Fruit fly (Drosophila melanogaster) whole organism, embryonic: ENCODE data around the gene Rbp6.
A peak's percentile ranks its signal among the peaks of the same experiment; 100 is the strongest.

Experiments used
- Atf-2 ChIP-seq: fragments of 200-800 bp; sonication (Bioruptor generic); optimal IDR thresholded peaks from 2 replicates; lab custom pipeline; 2016; ENCODE audit warnings: missing biosample characterization, missing genetic modification characterization
- BEAF-32 ChIP-seq: fragments of 200-800 bp; sonication (Bioruptor generic); optimal IDR thresholded peaks from 3 replicates; lab custom pipeline; 2017; ENCODE audit warnings: missing biosample characterization, missing genetic modification characterization, mild to moderate bottlenecking, moderate library complexity, missing genetic modification reagents
- CG12104 ChIP-seq: fragments of 200-800 bp; sonication (Bioruptor generic); optimal IDR thresholded peaks from 3 replicates; lab custom pipeline; 2016; ENCODE audit warnings: missing biosample characterization, missing genetic modification characterization
- CG13287 ChIP-seq: fragments of 200-800 bp; sonication (Bioruptor generic); IDR thresholded peaks from 2 replicates; pipeline ENCODE4 v1.3.6; 2022; ENCODE audit warnings: missing biosample characterization, missing genetic modification characterization; ENCODE audit not compliant: partially characterized antibody
- CG14860 ChIP-seq: fragments of 200-800 bp; sonication (Bioruptor generic); IDR thresholded peaks from 3 replicates; pipeline ENCODE4 v1.3.6; 2022; ENCODE audit warnings: missing biosample characterization, missing genetic modification characterization; ENCODE audit not compliant: partially characterized antibody
- CG15514 ChIP-seq: fragments of 200-800 bp; sonication (Bioruptor generic); optimal IDR thresholded peaks from 3 replicates; lab custom pipeline; 2017; ENCODE audit warnings: missing biosample characterization, missing genetic modification characterization, mild to moderate bottlenecking, moderate library complexity, missing genetic modification reagents
- CG17328 ChIP-seq: fragments of 200-800 bp; sonication (Bioruptor generic); IDR thresholded peaks from 2 replicates; pipeline ENCODE4 v1.3.6; 2022; ENCODE audit warnings: missing biosample characterization, missing genetic modification characterization
- CG17568 ChIP-seq: fragments of 200-800 bp; sonication (Bioruptor generic); optimal IDR thresholded peaks from 2 replicates; lab custom pipeline; 2018; ENCODE audit warnings: missing biosample characterization, mild to moderate bottlenecking, missing genetic modification characterization, moderate library complexity
- CG1832 ChIP-seq: fragments of 200-800 bp; sonication (Bioruptor generic); optimal IDR thresholded peaks from 2 replicates; lab custom pipeline; 2017; ENCODE audit warnings: missing biosample characterization, mild to moderate bottlenecking, missing genetic modification characterization, inconsistent platforms
- CG18619 ChIP-seq: fragments of 200-800 bp; sonication (Bioruptor generic); optimal IDR thresholded peaks from 3 replicates; lab custom pipeline; 2017; ENCODE audit warnings: missing biosample characterization, mild to moderate bottlenecking, missing genetic modification characterization
- CG2116 ChIP-seq: fragments of 200-800 bp; sonication (Bioruptor generic); optimal IDR thresholded peaks from 3 replicates; lab custom pipeline; 2018; ENCODE audit warnings: missing biosample characterization, mild to moderate bottlenecking, missing genetic modification characterization
- CG4404 ChIP-seq: fragments of 200-800 bp; sonication (Bioruptor generic); IDR thresholded peaks from 2 replicates; pipeline ENCODE4 v1.3.6; 2022; ENCODE audit warnings: missing biosample characterization, missing genetic modification characterization
- CG6791 ChIP-seq: fragments of 200-800 bp; sonication (Bioruptor generic); IDR thresholded peaks from 3 replicates; pipeline ENCODE4 v1.3.6; 2022; ENCODE audit warnings: missing biosample characterization, missing genetic modification characterization; ENCODE audit not compliant: partially characterized antibody
- CG7963 ChIP-seq: fragments of 200-800 bp; sonication (Bioruptor generic); IDR thresholded peaks from 3 replicates; pipeline ENCODE4 v1.3.6; 2022; ENCODE audit warnings: missing biosample characterization, missing genetic modification characterization; ENCODE audit not compliant: partially characterized antibody
- CHES-1-like ChIP-seq: fragments of 200-800 bp; sonication (Bioruptor generic); optimal IDR thresholded peaks from 2 replicates; lab custom pipeline; 2016; ENCODE audit warnings: missing biosample characterization, missing genetic modification characterization
- CkIIα-i1 ChIP-seq: fragments of 200-800 bp; sonication (Bioruptor generic); IDR thresholded peaks from 2 replicates; pipeline ENCODE4 v1.3.6; 2022; ENCODE audit warnings: missing biosample characterization, missing genetic modification characterization
- Dbx ChIP-seq: fragments of 200-800 bp; sonication (Bioruptor generic); IDR thresholded peaks from 3 replicates; pipeline ENCODE4 v1.3.6; 2022; ENCODE audit warnings: missing biosample characterization, missing genetic modification characterization
- Dp ChIP-seq: fragments of 200-800 bp; sonication (Bioruptor generic); optimal IDR thresholded peaks from 2 replicates; lab custom pipeline; 2018; ENCODE audit warnings: missing biosample characterization, mild to moderate bottlenecking, missing genetic modification characterization, moderate library complexity
- Dref ChIP-seq: fragments of 200-800 bp; sonication (Bioruptor generic); IDR thresholded peaks from 2 replicates; pipeline ENCODE4 v1.3.6; 2022; ENCODE audit warnings: missing biosample characterization, missing genetic modification characterization
- Drgx ChIP-seq: fragments of 200-800 bp; sonication (Bioruptor generic); IDR thresholded peaks from 2 replicates; pipeline ENCODE4 v1.3.6; 2022; ENCODE audit warnings: missing biosample characterization, missing genetic modification characterization
- Opbp ChIP-seq: fragments of 200-800 bp; sonication (Bioruptor generic); IDR thresholded peaks from 3 replicates; pipeline ENCODE4 v1.3.6; 2022; ENCODE audit warnings: missing biosample characterization, missing genetic modification characterization; ENCODE audit not compliant: partially characterized antibody
- Sry-δ ChIP-seq: fragments of 200-800 bp; sonication (Bioruptor generic); optimal IDR thresholded peaks from 2 replicates; lab custom pipeline; 2016; ENCODE audit warnings: missing biosample characterization, missing genetic modification characterization
- TFAM ChIP-seq: fragments of 200-800 bp; sonication (Bioruptor generic); optimal IDR thresholded peaks from 2 replicates; lab custom pipeline; 2017; ENCODE audit warnings: missing biosample characterization, missing genetic modification characterization, inconsistent platforms
- Taf1 ChIP-seq: fragments of 200-800 bp; sonication (Bioruptor generic); IDR thresholded peaks from 2 replicates; pipeline ENCODE4 v1.3.6; 2022; ENCODE audit warnings: missing biosample characterization, missing genetic modification characterization
- ac ChIP-seq: fragments of 200-800 bp; sonication (Bioruptor generic); optimal IDR thresholded peaks from 3 replicates; lab custom pipeline; 2017; ENCODE audit warnings: missing biosample characterization, mild to moderate bottlenecking, missing genetic modification characterization
- amos ChIP-seq: fragments of 200-800 bp; sonication (Bioruptor generic); IDR thresholded peaks from 2 replicates; pipeline ENCODE4 v1.3.6; 2022; ENCODE audit warnings: missing biosample characterization, missing genetic modification characterization; ENCODE audit not compliant: partially characterized antibody
- ato ChIP-seq: fragments of 200-800 bp; sonication (Bioruptor generic); IDR thresholded peaks from 2 replicates; pipeline ENCODE4 v1.3.6; 2022; ENCODE audit warnings: missing biosample characterization, missing genetic modification characterization; ENCODE audit not compliant: partially characterized antibody
- bab2 ChIP-seq: fragments of 200-800 bp; sonication (Bioruptor generic); optimal IDR thresholded peaks from 2 replicates; lab custom pipeline; 2016; ENCODE audit warnings: missing biosample characterization, missing genetic modification characterization
- btn ChIP-seq: fragments of 200-800 bp; sonication (Bioruptor generic); optimal IDR thresholded peaks from 2 replicates; lab custom pipeline; 2016; ENCODE audit warnings: missing biosample characterization, missing genetic modification characterization
- dysf ChIP-seq: fragments of 200-800 bp; sonication (Bioruptor generic); IDR thresholded peaks from 3 replicates; pipeline ENCODE4 v1.3.6; 2022; ENCODE audit warnings: missing biosample characterization, missing genetic modification characterization
- fd3F ChIP-seq: fragments of 200-800 bp; sonication (Bioruptor generic); optimal IDR thresholded peaks from 2 replicates; lab custom pipeline; 2018; ENCODE audit warnings: missing biosample characterization, mild to moderate bottlenecking, missing genetic modification characterization, moderate library complexity
- ftz-f1 ChIP-seq: fragments of 200-800 bp; sonication (Bioruptor generic); optimal IDR thresholded peaks from 2 replicates; lab custom pipeline; 2016; ENCODE audit warnings: missing biosample characterization, missing genetic modification characterization
- gem ChIP-seq: fragments of 200-800 bp; sonication (Bioruptor generic); optimal IDR thresholded peaks from 2 replicates; lab custom pipeline; 2019; ENCODE audit warnings: missing biosample characterization, mild to moderate bottlenecking, missing genetic modification characterization, moderate library complexity
- grau ChIP-seq: fragments of 200-800 bp; optimal IDR thresholded peaks from 3 replicates; lab custom pipeline; 2019; ENCODE audit warnings: missing biosample characterization, mild to moderate bottlenecking, missing genetic modification characterization, moderate library complexity
- gsb ChIP-seq: fragments of 200-800 bp; sonication (Bioruptor generic); IDR thresholded peaks from 2 replicates; pipeline ENCODE4 v1.3.6; 2022; ENCODE audit warnings: missing biosample characterization, missing genetic modification characterization
- hbn ChIP-seq: fragments of 200-800 bp; sonication (Bioruptor generic); IDR thresholded peaks from 2 replicates; pipeline ENCODE4 v1.3.6; 2022; ENCODE audit warnings: missing biosample characterization, missing genetic modification characterization; ENCODE audit not compliant: partially characterized antibody
- nerfin-2 ChIP-seq: fragments of 200-800 bp; sonication (Bioruptor generic); IDR thresholded peaks from 2 replicates; pipeline ENCODE4 v1.3.6; 2022; ENCODE audit warnings: missing biosample characterization, missing genetic modification characterization; ENCODE audit not compliant: partially characterized antibody
- oc ChIP-seq: fragments of 200-800 bp; sonication (Bioruptor generic); optimal IDR thresholded peaks from 2 replicates; lab custom pipeline; 2018; ENCODE audit warnings: missing biosample characterization, mild to moderate bottlenecking, missing genetic modification characterization, moderate library complexity
- odd ChIP-seq: fragments of 200-800 bp; sonication (Bioruptor generic); optimal IDR thresholded peaks from 2 replicates; lab custom pipeline; 2017; ENCODE audit warnings: missing biosample characterization, mild to moderate bottlenecking, missing genetic modification characterization
- pnt ChIP-seq: fragments of 200-800 bp; sonication (Bioruptor generic); optimal IDR thresholded peaks from 3 replicates; lab custom pipeline; 2016; ENCODE audit warnings: missing biosample characterization, missing genetic modification characterization
- pzg ChIP-seq: fragments of 200-800 bp; sonication (Bioruptor generic); optimal IDR thresholded peaks from 3 replicates; lab custom pipeline; 2018; ENCODE audit warnings: missing biosample characterization, mild to moderate bottlenecking, missing genetic modification characterization, moderate library complexity
- row ChIP-seq: fragments of 200-800 bp; sonication (Bioruptor generic); IDR thresholded peaks from 3 replicates; pipeline ENCODE4 v1.3.6; 2022; ENCODE audit warnings: missing biosample characterization, missing genetic modification characterization
- tll ChIP-seq, 2 experiments: fragments of 200-800 bp in 1 of 2; fragments of >200 bp in 1 of 2; sonication (Bioruptor generic) in 1 of 2; optimal IDR thresholded peaks; 2 replicates each; lab custom pipeline; 2017 to 2019; ENCODE audit warnings: missing biosample characterization in 2 of 2, missing genetic modification characterization in 2 of 2, mild to moderate bottlenecking in 1 of 2, moderate library complexity in 1 of 2
- tna ChIP-seq: fragments of 200-800 bp; sonication (Bioruptor generic); IDR thresholded peaks from 2 replicates; pipeline ENCODE4 v1.3.6; 2022; ENCODE audit warnings: missing biosample characterization, missing genetic modification characterization; ENCODE audit not compliant: partially characterized antibody
- unc-4 ChIP-seq: fragments of 200-800 bp; sonication (Bioruptor generic); IDR thresholded peaks from 2 replicates; pipeline ENCODE4 v1.3.6; 2022; ENCODE audit warnings: missing biosample characterization, missing genetic modification characterization; ENCODE audit not compliant: partially characterized antibody
- vnd ChIP-seq: fragments of 200-800 bp; sonication (Bioruptor generic); IDR thresholded peaks from 3 replicates; pipeline ENCODE4 v1.3.6; 2022; ENCODE audit warnings: missing biosample characterization, missing genetic modification characterization; ENCODE audit not compliant: partially characterized antibody
- yki ChIP-seq: fragments of >200 bp; optimal IDR thresholded peaks from 3 replicates; lab custom pipeline; 2018
- zen ChIP-seq: fragments of 200-800 bp; sonication (Bioruptor generic); optimal IDR thresholded peaks from 3 replicates; lab custom pipeline; 2018; ENCODE audit warnings: missing biosample characterization, mild to moderate bottlenecking, missing genetic modification characterization, moderate library complexity
- zen2 ChIP-seq: fragments of 200-800 bp; sonication (Bioruptor generic); IDR thresholded peaks from 3 replicates; pipeline ENCODE4 v1.3.6; 2022; ENCODE audit warnings: missing biosample characterization, missing genetic modification characterization; ENCODE audit not compliant: partially characterized antibody

Gene Rbp6

DNA sequence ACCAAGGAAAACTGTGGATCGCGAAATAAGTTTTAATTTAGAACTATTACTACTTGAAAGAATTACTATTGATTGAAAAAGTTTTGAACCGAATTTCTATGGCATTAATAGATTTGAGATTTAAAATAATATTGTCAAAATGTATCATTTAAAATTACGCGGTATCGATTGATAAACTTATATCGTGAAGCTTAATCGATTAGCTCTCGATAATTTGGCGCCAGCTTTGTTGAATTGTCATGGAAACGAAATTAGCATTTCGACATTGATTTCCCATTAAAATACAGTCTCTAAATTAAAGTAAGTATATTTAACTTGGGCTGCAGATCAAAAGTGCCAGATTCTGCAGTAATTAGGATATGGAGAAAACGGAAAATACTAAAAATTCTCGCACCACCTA lies 210.7 kb downstream of the Rbp6 start, which contains the start of gene CG7730 (continued):
- TF ChIP-seq ftz-f1 (GFP tag; lab: Kevin White, UChicago) = no peak
- TF ChIP-seq hbn (GFP tag; lab: Robert Waterston, UW) = peak; percentile 58; the same call in 1 of the 2 replicates
- TF ChIP-seq btn = no peak
- TF ChIP-seq vnd (GFP tag; lab: Robert Waterston, UW) = peak; percentile 57
- TF ChIP-seq unc-4 (GFP tag; lab: Robert Waterston, UW) = 0 out of 2 replicates have a peak, but pooled peaks have one; percentile 45
- TF ChIP-seq pnt = no peak
- no peak for TF ChIP-seq zen (tag; lab: Kevin White, UChicago)
- TF ChIP-seq CG12104 = no peak
- peak; percentile 2 for TF ChIP-seq pzg
- peak; percentile 61 for TF ChIP-seq Dref (GFP tag; lab: Robert Waterston, UW)
- TF ChIP-seq Atf-2 (GFP tag; lab: Kevin White, UChicago) = no peak
- TF ChIP-seq gem (tag; lab: Kevin White, UChicago) = no peak
- no peak for TF ChIP-seq CHES-1-like (GFP tag; lab: Kevin White, UChicago)
- TF ChIP-seq CG15514 (GFP tag; lab: Kevin White, UChicago) = no peak
- TF ChIP-seq TFAM (GFP tag; lab: Kevin White, UChicago) = no peak
- peak; percentile 29 for TF ChIP-seq CG2116 (GFP tag; lab: Kevin White, UChicago)
- TF ChIP-seq tna (GFP tag; lab: Robert Waterston, UW) = peak; percentile 71
- TF ChIP-seq zen2 (GFP tag; lab: Robert Waterston, UW) = peak; percentile 79
- TF ChIP-seq amos (GFP tag; lab: Robert Waterston, UW) = peak; percentile 47; the same call in 1 of the 2 replicates
- peak; percentile 55; the same call in 2 of the 3 replicates for TF ChIP-seq CG14860 (GFP tag; lab: Robert Waterston, UW)
- no peak for TF ChIP-seq CkIIα-i1 (GFP tag; lab: Robert Waterston, UW)
- TF ChIP-seq dysf (GFP tag; lab: Robert Waterston, UW) = no peak
- TF ChIP-seq Taf1 = no peak
- no peak for TF ChIP-seq gsb (GFP tag; lab: Robert Waterston, UW)
- no peak for TF ChIP-seq bab2 (GFP tag; lab: Kevin White, UChicago)
- TF ChIP-seq oc (tag; lab: Kevin White, UChicago) = no peak
- TF ChIP-seq yki (lab: Kevin White, UChicago) = no peak
- TF ChIP-seq CG17568 = no peak
- TF ChIP-seq CG17328 (GFP tag; lab: Robert Waterston, UW) = no peak
- peak; percentile 81 for TF ChIP-seq Dp (GFP tag; lab: Kevin White, UChicago)
- TF ChIP-seq Sry-δ = peak; percentile 6
- peak; percentile 63; the same call in 2 of the 3 replicates for TF ChIP-seq Opbp
- TF ChIP-seq CG4404 = no peak
- peak; percentile 48; the same call in 1 of the 3 replicates for TF ChIP-seq CG7963
- TF ChIP-seq tll (GFP tag; optimal IDR thresholded peaks at IDR 0.05; lab: Kevin White, UChicago) = no peak
- TF ChIP-seq ac (GFP tag; lab: Kevin White, UChicago) = no peak
- peak; percentile 75 for TF ChIP-seq CG6791 (GFP tag; lab: Robert Waterston, UW)
- TF ChIP-seq BEAF-32 (GFP tag; lab: Kevin White, UChicago) = peak; percentile 38
- TF ChIP-seq Dbx (GFP tag; lab: Robert Waterston, UW) = no peak
- TF ChIP-seq row (GFP tag; lab: Robert Waterston, UW) = no peak
- peak; percentile 16; the same call in 1 of the 2 replicates for TF ChIP-seq ato (GFP tag; lab: Robert Waterston, UW)
- TF ChIP-seq grau (tag; lab: Kevin White, UChicago) = no peak
- TF ChIP-seq nerfin-2 (GFP tag; lab: Robert Waterston, UW) = peak; percentile 63; the same call in 1 of the 2 replicates
- no peak for TF ChIP-seq fd3F (GFP tag; lab: Kevin White, UChicago)
- TF ChIP-seq CG1832 (GFP tag; lab: Kevin White, UChicago) = no peak
- TF ChIP-seq CG13287 (GFP tag; lab: Robert Waterston, UW) = peak; percentile 76
- no peak for TF ChIP-seq CG18619 (GFP tag; lab: Kevin White, UChicago)
- no peak for TF ChIP-seq odd (GFP tag; lab: Kevin White, UChicago)
- no peak for TF ChIP-seq Drgx (GFP tag; lab: Robert Waterston, UW)
